Worm (Caenorhabditis elegans): ENCODE data around the gene F52G3.1.

The F52G3.1 gene

DNA sequence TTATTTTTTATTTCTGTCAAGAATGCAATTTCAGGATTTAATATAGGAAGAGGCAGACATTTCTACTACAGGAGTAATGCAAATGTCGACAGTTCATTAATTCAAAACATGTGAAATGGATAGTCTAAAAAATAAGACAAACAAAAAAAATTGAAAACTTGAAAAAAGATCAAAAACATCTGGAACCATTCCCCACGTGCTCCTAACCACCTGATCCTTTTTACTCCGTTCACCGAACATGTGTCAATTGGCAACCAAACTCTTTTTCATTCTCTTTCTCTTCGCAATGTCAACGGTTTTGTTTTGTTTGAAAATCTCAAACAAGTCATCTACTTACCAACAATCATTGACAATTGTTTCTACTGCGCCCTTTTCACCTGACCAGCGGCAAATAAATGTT lies 5.7 kb upstream of the F52G3.1 start:
- TF ChIP-seq mcd-1 (GFP tag; IDR thresholded peaks at IDR 0.05) (no peak), ztf-26 (tag; optimal IDR thresholded peaks at IDR 0.05) (no peak), dpl-1 (GFP tag; optimal IDR thresholded peaks at IDR 0.05) (no peak), gei-17 (GFP tag; optimal IDR thresholded peaks at IDR 0.05) (no peak), Y67H2A.10 (GFP tag; conservative IDR thresholded peaks at IDR 0.05) (no peak), F37B4.10 (GFP tag; IDR thresholded peaks at IDR 0.05) (no peak), somi-1 (GFP tag; optimal IDR thresholded peaks at IDR 0.05) (no peak), zfh-2 (GFP tag; conservative IDR thresholded peaks at IDR 0.05) (no peak), cebp-1 (GFP tag; IDR thresholded peaks at IDR 0.05) (no peak), cebp-1 (tag; optimal IDR thresholded peaks at IDR 0.05) (no peak), nhr-179 (tag; optimal IDR thresholded peaks at IDR 0.05) (no peak), F57A8.1 (GFP tag; optimal IDR thresholded peaks at IDR 0.05) (no peak), C06A6.2 (GFP tag; conservative IDR thresholded peaks at IDR 0.05) (no peak), sptf-2 (GFP tag; optimal IDR thresholded peaks at IDR 0.05) (no peak), attf-5 (GFP tag; optimal IDR thresholded peaks at IDR 0.05) (no peak)

DNA sequence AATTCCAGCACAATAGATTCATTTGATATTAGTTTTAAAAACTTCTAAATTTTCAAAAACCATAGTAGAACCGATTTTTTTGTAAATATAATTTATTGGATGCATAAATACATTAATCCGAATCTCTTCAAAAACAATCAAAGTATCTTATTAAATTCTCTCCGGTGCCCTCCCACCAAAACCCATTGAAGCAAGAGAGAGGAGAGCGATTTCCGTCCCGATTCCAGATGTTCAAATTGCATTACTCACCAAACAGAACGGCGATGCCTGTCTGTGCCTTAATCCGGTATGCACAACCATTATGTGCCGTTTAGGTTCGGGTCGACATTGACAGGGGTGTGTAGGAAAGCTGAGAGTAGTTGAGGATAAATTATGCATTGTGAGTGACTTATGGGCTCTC lies 3.3 kb upstream of the F52G3.1 start:
- no peak for TF ChIP-seq somi-1 (GFP tag; optimal IDR thresholded peaks at IDR 0.05)
- TF ChIP-seq athp-1 (tag; optimal IDR thresholded peaks at IDR 0.05): no peak
- no peak for TF ChIP-seq egl-44 (GFP tag; IDR thresholded peaks at IDR 0.05)
- no peak for TF ChIP-seq bed-2 (GFP tag; IDR thresholded peaks at IDR 0.05)
- TF ChIP-seq cebp-1 (GFP tag; IDR thresholded peaks at IDR 0.05): no peak
- TF ChIP-seq cebp-1 (tag; optimal IDR thresholded peaks at IDR 0.05): no peak
- TF ChIP-seq madf-3 (GFP tag; IDR thresholded peaks at IDR 0.05): no peak
- TF ChIP-seq akir-1 (GFP tag; optimal IDR thresholded peaks at IDR 0.05): no peak
- no peak for TF ChIP-seq hmg-20 (GFP tag; IDR thresholded peaks at IDR 0.05)
- TF ChIP-seq rec-8 (tag; optimal IDR thresholded peaks at IDR 0.05): no peak
- no peak for TF ChIP-seq lin-35 (GFP tag; optimal IDR thresholded peaks at IDR 0.05)
- TF ChIP-seq hmg-1.2 (GFP tag; IDR thresholded peaks at IDR 0.05): no peak
- TF ChIP-seq lin-54 (GFP tag; optimal IDR thresholded peaks at IDR 0.05): no peak
- TF ChIP-seq tbp1 (GFP tag; optimal IDR thresholded peaks at IDR 0.05): no peak
- no peak for TF ChIP-seq Y67H2A.10 (GFP tag; conservative IDR thresholded peaks at IDR 0.05)
- TF ChIP-seq Y79H2A.3 (GFP tag; conservative IDR thresholded peaks at IDR 0.05): no peak

- no peak for TF ChIP-seq akir-1 (GFP tag; optimal IDR thresholded peaks at IDR 0.05)
- TF ChIP-seq T07F8.4 (tag; optimal IDR thresholded peaks at IDR 0.05): no peak
- TF ChIP-seq efl-1 (GFP tag; optimal IDR thresholded peaks at IDR 0.05): no peak
- TF ChIP-seq unc-130 (GFP tag; optimal IDR thresholded peaks at IDR 0.05): no peak
- TF ChIP-seq ceh-100 (GFP tag; IDR thresholded peaks at IDR 0.05): no peak
- TF ChIP-seq lag-1 (GFP tag; IDR thresholded peaks at IDR 0.05): no peak
- TF ChIP-seq ama-1 (optimal IDR thresholded peaks at IDR 0.05): no peak
- TF ChIP-seq ama-1 (GFP tag; optimal IDR thresholded peaks at IDR 0.05): no peak
- TF ChIP-seq K11D2.4 (GFP tag; IDR thresholded peaks at IDR 0.05): peak; percentile 79
- TF ChIP-seq hrde-1 (tag; optimal IDR thresholded peaks at IDR 0.05; ENCODE audit: borderline replicate concordance): no peak
- TF ChIP-seq mes-4 (tag; optimal IDR thresholded peaks at IDR 0.05): no peak
- no peak for TF ChIP-seq xnd-1 (tag; optimal IDR thresholded peaks at IDR 0.05)
- TF ChIP-seq ztf-6 (GFP tag; IDR thresholded peaks at IDR 0.05): 0 out of 2 replicates have a peak, but pooled peaks have one; percentile 63
- TF ChIP-seq Y53G8AR.9 (GFP tag; conservative IDR thresholded peaks at IDR 0.05): no peak
- TF ChIP-seq mcd-1 (GFP tag; IDR thresholded peaks at IDR 0.05): peak; percentile 54
- no peak for TF ChIP-seq rec-8 (tag; optimal IDR thresholded peaks at IDR 0.05)
- TF ChIP-seq sea-2 (GFP tag; IDR thresholded peaks at IDR 0.05): no peak
- TF ChIP-seq egl-18 (GFP tag; IDR thresholded peaks at IDR 0.05): no peak
- 0 out of 2 replicates have a peak, but pooled peaks have one; percentile 21 for TF ChIP-seq madf-6 (GFP tag; IDR thresholded peaks at IDR 0.05)
- TF ChIP-seq nhr-80 (tag; optimal IDR thresholded peaks at IDR 0.05): peak; percentile 66
- no peak for TF ChIP-seq B0035.1 (tag; optimal IDR thresholded peaks at IDR 0.05)
- no peak for TF ChIP-seq F22D6.2 (tag; optimal IDR thresholded peaks at IDR 0.05)
- no peak for TF ChIP-seq nfya-2 (GFP tag; IDR thresholded peaks at IDR 0.05)
- peak; percentile 57 for TF ChIP-seq tbp1 (GFP tag; optimal IDR thresholded peaks at IDR 0.05)
- TF ChIP-seq ceh-91 (GFP tag; IDR thresholded peaks at IDR 0.05): no peak
- TF ChIP-seq egl-44 (GFP tag; IDR thresholded peaks at IDR 0.05): peak; percentile 69; the same call in 1 of the 2 replicates
Measured at ce11 chrX:16961387-16961786, 2.3 kb upstream of the F52G3.1 start.

Data from whole organism, young adult.